Fruit fly (Drosophila melanogaster) whole organism, embryonic: ENCODE measurements around the gene MTF-1.
A peak's percentile ranks its signal among the peaks of the same experiment; 100 is the strongest.

Source experiments
- Antp ChIP-seq: fragments of 200-800 bp; sonication (Bioruptor generic); optimal IDR thresholded peaks from 3 replicates; lab custom pipeline; 2016; ENCODE audit warnings: missing biosample characterization, missing genetic modification characterization
- Awh ChIP-seq: fragments of 200-800 bp; sonication (Bioruptor generic); IDR thresholded peaks from 2 replicates; pipeline ENCODE4, ENCODE4 v1.3.6; 2022; ENCODE audit warnings: missing biosample characterization, missing genetic modification characterization
- CG12071 ChIP-seq: fragments of 200-800 bp; sonication (Bioruptor generic); optimal IDR thresholded peaks from 3 replicates; lab custom pipeline; 2018; ENCODE audit warnings: missing biosample characterization, mild to moderate bottlenecking, missing genetic modification characterization
- CG13624 ChIP-seq: fragments of 200-800 bp; sonication (Bioruptor generic); optimal IDR thresholded peaks from 2 replicates; lab custom pipeline; 2016; ENCODE audit warnings: missing biosample characterization, missing genetic modification characterization
- CG14441 ChIP-seq: fragments of 200-800 bp; sonication (Bioruptor generic); IDR thresholded peaks from 2 replicates; pipeline ENCODE4 v1.3.6; 2022; ENCODE audit warnings: missing biosample characterization, missing genetic modification characterization
- CG15479 ChIP-seq: fragments of 200-800 bp; sonication (Bioruptor generic); optimal IDR thresholded peaks from 3 replicates; lab custom pipeline; 2019; ENCODE audit warnings: missing biosample characterization, mild to moderate bottlenecking, missing genetic modification characterization, moderate library complexity
- CG1602 ChIP-seq: fragments of 200-800 bp; sonication (Bioruptor generic); optimal IDR thresholded peaks from 3 replicates; lab custom pipeline; 2016; ENCODE audit warnings: missing biosample characterization, missing genetic modification characterization
- CG18262 ChIP-seq: fragments of 200-800 bp; optimal IDR thresholded peaks from 3 replicates; lab custom pipeline; 2019; ENCODE audit warnings: missing biosample characterization, mild to moderate bottlenecking, missing genetic modification characterization, moderate library complexity
- CG1832 ChIP-seq: fragments of 200-800 bp; sonication (Bioruptor generic); optimal IDR thresholded peaks from 2 replicates; lab custom pipeline; 2017; ENCODE audit warnings: missing biosample characterization, mild to moderate bottlenecking, missing genetic modification characterization, inconsistent platforms
- CG34224 ChIP-seq: fragments of 200-800 bp; sonication (Bioruptor generic); IDR thresholded peaks from 3 replicates; pipeline ENCODE4 v1.3.6; 2022; ENCODE audit warnings: missing biosample characterization, missing genetic modification characterization; ENCODE audit not compliant: partially characterized antibody
- CG3847 ChIP-seq: fragments of 200-800 bp; sonication (Bioruptor generic); IDR thresholded peaks from 2 replicates; pipeline ENCODE4 v1.3.6; 2022; ENCODE audit warnings: missing biosample characterization, missing genetic modification characterization
- CG43689 ChIP-seq: fragments of 200-800 bp; sonication (Bioruptor generic); IDR thresholded peaks from 2 replicates; pipeline ENCODE4 v1.3.6; 2022; ENCODE audit warnings: missing biosample characterization, missing genetic modification characterization
- CG4424 ChIP-seq: fragments of 200-800 bp; sonication (Bioruptor generic); optimal IDR thresholded peaks from 3 replicates; lab custom pipeline; 2016; ENCODE audit warnings: missing biosample characterization, missing genetic modification characterization
- CG7372 ChIP-seq: fragments of 200-800 bp; sonication (Bioruptor generic); IDR thresholded peaks from 2 replicates; pipeline ENCODE4 v1.3.6; 2022; ENCODE audit warnings: missing biosample characterization, missing genetic modification characterization
- CG7786 ChIP-seq: fragments of 200-800 bp; sonication (Bioruptor generic); optimal IDR thresholded peaks from 2 replicates; lab custom pipeline; 2016; ENCODE audit warnings: missing biosample characterization, missing genetic modification characterization
- CG8290 ChIP-seq, 3 experiments: fragments of 200-800 bp; sonication (Bioruptor generic); optimal IDR thresholded peaks; 2 replicates each; lab custom pipeline; 2016 to 2019; ENCODE audit warnings: missing biosample characterization in 3 of 3, missing genetic modification characterization in 3 of 3, mild to moderate bottlenecking in 2 of 3, moderate library complexity in 1 of 3
- CG9932 ChIP-seq: fragments of 200-800 bp; sonication (Bioruptor generic); IDR thresholded peaks from 2 replicates; pipeline ENCODE4 v1.3.6; 2022; ENCODE audit warnings: missing biosample characterization, missing genetic modification characterization
- Dip3 ChIP-seq: fragments of 200-800 bp; sonication (Bioruptor generic); optimal IDR thresholded peaks from 3 replicates; lab custom pipeline; 2016; ENCODE audit warnings: missing biosample characterization, missing genetic modification characterization
- Dp ChIP-seq: fragments of 200-800 bp; sonication (Bioruptor generic); optimal IDR thresholded peaks from 2 replicates; lab custom pipeline; 2018; ENCODE audit warnings: missing biosample characterization, mild to moderate bottlenecking, missing genetic modification characterization, moderate library complexity
- Drgx ChIP-seq: fragments of 200-800 bp; sonication (Bioruptor generic); IDR thresholded peaks from 2 replicates; pipeline ENCODE4 v1.3.6; 2022; ENCODE audit warnings: missing biosample characterization, missing genetic modification characterization
- Ets65A ChIP-seq: fragments of 200-800 bp; sonication (Bioruptor generic); peaks from one replicate; lab custom pipeline; 2016; ENCODE audit warnings: missing biosample characterization, missing genetic modification characterization
- H15 ChIP-seq: fragments of 200-800 bp; sonication (Bioruptor generic); IDR thresholded peaks from 3 replicates; pipeline ENCODE4 v1.3.6; 2022; ENCODE audit warnings: missing biosample characterization, missing genetic modification characterization
- Hmx ChIP-seq: fragments of 200-800 bp; sonication (Bioruptor generic); optimal IDR thresholded peaks from 2 replicates; lab custom pipeline; 2016; ENCODE audit warnings: missing biosample characterization, missing genetic modification characterization
- Jarid2 ChIP-seq: fragments of 200-800 bp; sonication (Bioruptor generic); optimal IDR thresholded peaks from 3 replicates; lab custom pipeline; 2017; ENCODE audit warnings: mild to moderate bottlenecking, missing biosample characterization, missing genetic modification reagents, missing genetic modification characterization
- Oaz ChIP-seq: fragments of 200-800 bp; sonication (Bioruptor generic); IDR thresholded peaks from 2 replicates; pipeline ENCODE4 v1.3.6; 2022; ENCODE audit warnings: missing biosample characterization, missing genetic modification characterization
- Oli ChIP-seq: fragments of 200-800 bp; sonication (Bioruptor generic); optimal IDR thresholded peaks from 2 replicates; lab custom pipeline; 2018; ENCODE audit warnings: missing biosample characterization, mild to moderate bottlenecking, missing genetic modification characterization, moderate library complexity
- Rfx ChIP-seq: fragments of 200-800 bp; sonication (Bioruptor generic); IDR thresholded peaks from 2 replicates; pipeline ENCODE4 v1.3.6; 2022; ENCODE audit warnings: missing biosample characterization, missing genetic modification characterization
- Six4 ChIP-seq: fragments of 200-800 bp; sonication (Bioruptor generic); optimal IDR thresholded peaks from 2 replicates; lab custom pipeline; 2016; ENCODE audit warnings: missing biosample characterization, missing genetic modification characterization
- Taf1 ChIP-seq: fragments of 200-800 bp; sonication (Bioruptor generic); IDR thresholded peaks from 2 replicates; pipeline ENCODE4 v1.3.6; 2022; ENCODE audit warnings: missing biosample characterization, missing genetic modification characterization
- YL-1 ChIP-seq: fragments of 200-800 bp; sonication (Bioruptor generic); optimal IDR thresholded peaks from 3 replicates; lab custom pipeline; 2017; ENCODE audit warnings: missing biosample characterization, mild to moderate bottlenecking, missing genetic modification characterization
- abd-A ChIP-seq: fragments of 200-800 bp; sonication (Bioruptor generic); optimal IDR thresholded peaks from 3 replicates; lab custom pipeline; 2019; ENCODE audit warnings: missing biosample characterization, mild to moderate bottlenecking, missing genetic modification characterization, moderate library complexity
- amos ChIP-seq: fragments of 200-800 bp; sonication (Bioruptor generic); IDR thresholded peaks from 2 replicates; pipeline ENCODE4 v1.3.6; 2022; ENCODE audit warnings: missing biosample characterization, missing genetic modification characterization; ENCODE audit not compliant: partially characterized antibody
- bab2 ChIP-seq: fragments of 200-800 bp; sonication (Bioruptor generic); optimal IDR thresholded peaks from 2 replicates; lab custom pipeline; 2016; ENCODE audit warnings: missing biosample characterization, missing genetic modification characterization
- bigmax ChIP-seq: fragments of 200-800 bp; sonication (Bioruptor generic); optimal IDR thresholded peaks from 2 replicates; lab custom pipeline; 2018; ENCODE audit warnings: missing biosample characterization, mild to moderate bottlenecking, missing genetic modification characterization
- chinmo ChIP-seq: fragments of 200-800 bp; sonication (Bioruptor generic); IDR thresholded peaks from 4 replicates; pipeline ENCODE4 v1.3.6; 2022; ENCODE audit warnings: missing biosample characterization, missing genetic modification characterization; ENCODE audit not compliant: partially characterized antibody
- crp ChIP-seq, 2 experiments: fragments of 200-800 bp; sonication (Bioruptor generic); optimal IDR thresholded peaks; 2 replicates in 1 of 2; 3 replicates in 1 of 2; lab custom pipeline; 2017; ENCODE audit warnings: missing biosample characterization in 2 of 2, missing genetic modification characterization in 2 of 2, mild to moderate bottlenecking in 1 of 2, moderate library complexity in 1 of 2
- da ChIP-seq: fragments of 200-800 bp; sonication (Bioruptor generic); optimal IDR thresholded peaks from 2 replicates; lab custom pipeline; 2016; ENCODE audit warnings: missing biosample characterization, missing genetic modification characterization
- eve ChIP-seq, 2 experiments: fragments of >200 bp; optimal IDR thresholded peaks; 2 replicates each; lab custom pipeline; 2017; ENCODE audit warnings: missing biosample characterization in 2 of 2, missing genetic modification characterization in 2 of 2
- gce ChIP-seq: fragments of 200-800 bp; sonication (Bioruptor generic); IDR thresholded peaks from 3 replicates; pipeline ENCODE4 v1.3.6; 2022; ENCODE audit warnings: missing biosample characterization, missing genetic modification characterization
- gfzf ChIP-seq: fragments of 200-800 bp; sonication (Bioruptor generic); optimal IDR thresholded peaks from 2 replicates; lab custom pipeline; 2016; ENCODE audit warnings: missing biosample characterization, mild to moderate bottlenecking, missing genetic modification characterization, moderate library complexity
- h ChIP-seq: fragments of >200 bp; optimal IDR thresholded peaks from 2 replicates; lab custom pipeline; 2017
- hb ChIP-seq: fragments of 200-800 bp; sonication (Bioruptor generic); IDR thresholded peaks from 3 replicates; pipeline ENCODE4 v1.3.6; 2022; ENCODE audit warnings: missing biosample characterization, missing genetic modification characterization; ENCODE audit not compliant: partially characterized antibody
- kay ChIP-seq: fragments of 200-800 bp; sonication (Bioruptor generic); optimal IDR thresholded peaks from 2 replicates; lab custom pipeline; 2016; ENCODE audit warnings: missing biosample characterization, missing genetic modification characterization
- klu ChIP-seq: fragments of 200-800 bp; sonication (Bioruptor generic); IDR thresholded peaks from 2 replicates; pipeline ENCODE4 v1.3.6; 2022; ENCODE audit warnings: missing biosample characterization, missing genetic modification characterization
- mirr ChIP-seq: fragments of 200-800 bp; sonication (Bioruptor generic); optimal IDR thresholded peaks from 3 replicates; lab custom pipeline; 2018; ENCODE audit warnings: missing biosample characterization, mild to moderate bottlenecking, missing genetic modification characterization
- sc ChIP-seq, 3 experiments: fragments of >200 bp in 2 of 3; fragments of 200-800 bp in 1 of 3; sonication (Bioruptor generic) in 1 of 3; optimal IDR thresholded peaks; 2 replicates in 2 of 3; 3 replicates in 1 of 3; lab custom pipeline; 2017; ENCODE audit warnings: mild to moderate bottlenecking in 1 of 3, missing biosample characterization in 1 of 3, missing genetic modification characterization in 1 of 3, missing genetic modification reagents in 1 of 3
- sima ChIP-seq: fragments of 200-800 bp; sonication (Bioruptor generic); optimal IDR thresholded peaks from 2 replicates; lab custom pipeline; 2016; ENCODE audit warnings: missing biosample characterization, missing genetic modification characterization
- sqz ChIP-seq: fragments of 200-800 bp; sonication (Bioruptor generic); optimal IDR thresholded peaks from 3 replicates; lab custom pipeline; 2018; ENCODE audit warnings: missing biosample characterization, mild to moderate bottlenecking, missing genetic modification characterization
- zf30C ChIP-seq: fragments of 200-800 bp; sonication (Bioruptor generic); optimal IDR thresholded peaks from 3 replicates; lab custom pipeline; 2018; ENCODE audit warnings: missing biosample characterization, mild to moderate bottlenecking, missing genetic modification characterization

MTF-1 gene

dm6 chr3L:9398028-9398427, 32.1 kb upstream of the MTF-1 start:
- TF ChIP-seq sc (optimal IDR thresholded peaks at IDR 0.05; lab: Kevin White, UChicago) (no peak), sc (GFP tag; optimal IDR thresholded peaks at IDR 0.05; lab: Kevin White, UChicago) (no peak), eve (GFP tag; optimal IDR thresholded peaks at IDR 0.05; lab: Kevin White, UChicago) (peak in 1 of 2 experiments; percentile 64), mirr (GFP tag; lab: Kevin White, UChicago) (peak; percentile 21), Rfx (GFP tag; lab: Robert Waterston, UW) (0 out of 2 replicates have a peak, but pooled peaks have one; percentile 1), chinmo (GFP tag; lab: Robert Waterston, UW) (0 out of 4 replicates have a peak, but pooled peaks have one; percentile 48), abd-A (tag; lab: Kevin White, UChicago) (no peak)

dm6 chr3L:9398435-9398981, 31.6 kb upstream of the MTF-1 start:
- TF ChIP-seq bigmax (GFP tag; lab: Kevin White, UChicago) (no peak), CG34224 (no peak), gce (GFP tag; lab: Robert Waterston, UW) (no peak), CG1832 (GFP tag; lab: Kevin White, UChicago) (no peak), kay (GFP tag; lab: Kevin White, UChicago) (no peak), Taf1 (GFP tag; lab: Robert Waterston, UW) (no peak), h (lab: Kevin White, UChicago) (no peak), zf30C (no peak), Dp (GFP tag; lab: Kevin White, UChicago) (no peak), CG14441 (GFP tag; lab: Robert Waterston, UW) (0 out of 2 replicates have a peak, but pooled peaks have one; percentile 8), H15 (0 out of 3 replicates have a peak, but pooled peaks have one; percentile 41), Dip3 (GFP tag; lab: Kevin White, UChicago) (no peak), CG43689 (GFP tag; lab: Robert Waterston, UW) (no peak), CG9932 (GFP tag; lab: Robert Waterston, UW) (no peak), Oli (tag; lab: Kevin White, UChicago) (no peak), CG7372 (GFP tag; lab: Robert Waterston, UW) (no peak), CG8290 (GFP tag; optimal IDR thresholded peaks at IDR 0.05; lab: Kevin White, UChicago) (no peak), CG8290 (tag; optimal IDR thresholded peaks at IDR 0.05; lab: Kevin White, UChicago) (peak in 1 of 2 experiments; percentile 25), YL-1 (GFP tag; lab: Kevin White, UChicago) (no peak), CG3847 (no peak), CG12071 (GFP tag; lab: Kevin White, UChicago) (no peak), crp (GFP tag; optimal IDR thresholded peaks at IDR 0.05; lab: Kevin White, UChicago) (no peak), gfzf (GFP tag; lab: Kevin White, UChicago) (no peak), CG15479 (GFP tag; lab: Kevin White, UChicago) (no peak), CG7786 (no peak), Hmx (GFP tag; lab: Kevin White, UChicago) (no peak), CG18262 (tag; lab: Kevin White, UChicago) (peak; percentile 0), sqz (GFP tag; lab: Kevin White, UChicago) (no peak), Awh (GFP tag; lab: Robert Waterston, UW) (no peak), hb (GFP tag; lab: Robert Waterston, UW) (no peak), CG1602 (GFP tag; lab: Kevin White, UChicago) (no peak), CG13624 (GFP tag; lab: Kevin White, UChicago) (no peak), Antp (no peak), Jarid2 (no peak), klu (GFP tag; lab: Robert Waterston, UW) (no peak), da (GFP tag; lab: Kevin White, UChicago) (no peak), Ets65A (GFP tag; lab: Kevin White, UChicago) (no peak), amos (no peak), Oaz (GFP tag; lab: Robert Waterston, UW) (no peak), sima (no peak), Drgx (peak; percentile 42; the same call in 1 of the 2 replicates), bab2 (GFP tag; lab: Kevin White, UChicago) (no peak), CG4424 (GFP tag; lab: Kevin White, UChicago) (peak; percentile 25), Six4 (GFP tag; lab: Kevin White, UChicago) (no peak)
